Worm (Caenorhabditis elegans) whole organism, young adult: Measurements from ENCODE around the gene ima-1.

Experiments used
- B0261.1 ChIP-seq: sonication (generic microtip); optimal IDR thresholded peaks from 2 replicates; lab custom pipeline; 2016; ENCODE audit warnings: mild to moderate bottlenecking, missing genetic modification characterization, moderate library complexity, missing compliant biosample characterization
- C06A6.2 ChIP-seq: fragments of 200-800 bp; sonication (Bioruptor generic); conservative IDR thresholded peaks from 2 replicates; pipeline ENCODE4 v1.3.6; 2022; ENCODE audit warnings: missing genetic modification characterization, missing compliant biosample characterization
- F22D6.2 ChIP-seq: sonication (generic microtip); optimal IDR thresholded peaks from 2 replicates; lab custom pipeline; 2016; ENCODE audit warnings: mild to moderate bottlenecking, missing genetic modification characterization, missing compliant biosample characterization
- F49E8.2 ChIP-seq: sonication (generic microtip); optimal IDR thresholded peaks from 3 replicates; lab custom pipeline; 2017; ENCODE audit warnings: missing genetic modification characterization, mild to moderate bottlenecking, missing compliant biosample characterization, antibody characterized with exemption, moderate library complexity; ENCODE audit not compliant: insufficient read depth
- F52B5.7 ChIP-seq: sonication (generic microtip); optimal IDR thresholded peaks from 2 replicates; lab custom pipeline; 2016; ENCODE audit warnings: mild to moderate bottlenecking, missing genetic modification characterization, missing compliant biosample characterization
- F57A8.1 ChIP-seq: fragments of 200-800 bp; sonication (Bioruptor generic); optimal IDR thresholded peaks from 2 replicates; lab custom pipeline; 2018; ENCODE audit warnings: mild to moderate bottlenecking, missing genetic modification characterization, moderate library complexity, missing compliant biosample characterization
- T07F8.4 ChIP-seq: sonication (generic microtip); optimal IDR thresholded peaks from 2 replicates; lab custom pipeline; 2016; ENCODE audit warnings: mild to moderate bottlenecking, missing genetic modification characterization, moderate library complexity, missing compliant biosample characterization
- T26A5.8 ChIP-seq: sonication (generic microtip); optimal IDR thresholded peaks from 2 replicates; lab custom pipeline; 2016; ENCODE audit warnings: missing genetic modification characterization, missing compliant biosample characterization
- Y95B8A.8 ChIP-seq: fragments of 200-800 bp; sonication (Bioruptor generic); IDR thresholded peaks from 2 replicates; pipeline ENCODE4 v1.3.6; 2022; ENCODE audit warnings: missing genetic modification reagents, missing genetic modification characterization, missing compliant biosample characterization
- ZK185.1 ChIP-seq: sonication (generic microtip); optimal IDR thresholded peaks from 2 replicates; lab custom pipeline; 2016; ENCODE audit warnings: mild to moderate bottlenecking, missing genetic modification characterization, missing compliant biosample characterization; ENCODE audit not compliant: poor library complexity, severe bottlenecking
- akir-1 ChIP-seq: fragments of 200-800 bp; sonication (Bioruptor generic); optimal IDR thresholded peaks from 2 replicates; lab custom pipeline; 2018; ENCODE audit warnings: mild to moderate bottlenecking, missing genetic modification characterization, moderate library complexity, missing compliant biosample characterization
- atf-7 ChIP-seq: sonication (generic microtip); optimal IDR thresholded peaks from 2 replicates; lab custom pipeline; 2017; ENCODE audit warnings: mild to moderate bottlenecking, missing genetic modification characterization, missing compliant biosample characterization
- athp-1 ChIP-seq: sonication (generic microtip); optimal IDR thresholded peaks from 2 replicates; lab custom pipeline; 2017; ENCODE audit warnings: mild to moderate bottlenecking, missing genetic modification characterization, missing compliant biosample characterization
- attf-6 ChIP-seq: fragments of 200-800 bp; sonication (Bioruptor generic); IDR thresholded peaks from 2 replicates; pipeline ENCODE4 v1.3.6; 2022; ENCODE audit warnings: missing genetic modification reagents, missing genetic modification characterization, missing compliant biosample characterization
- cebp-1 ChIP-seq, 2 experiments: fragments of 200-800 bp in 1 of 2; sonication (Bioruptor generic) in 1 of 2; sonication (generic microtip) in 1 of 2; IDR thresholded peaks in 1 of 2; optimal IDR thresholded peaks in 1 of 2; 2 replicates each; pipeline versions ENCODE4 v1.3.6 to Lab custom; 2017 to 2022; ENCODE audit warnings: missing compliant biosample characterization in 2 of 2, missing genetic modification characterization in 2 of 2, mild to moderate bottlenecking in 1 of 2, missing genetic modification reagents in 1 of 2, moderate library complexity in 1 of 2
- ceh-40 ChIP-seq: fragments of 200-800 bp; sonication (Bioruptor generic); IDR thresholded peaks from 2 replicates; pipeline ENCODE4 v1.3.6; 2022; ENCODE audit warnings: missing genetic modification characterization, missing compliant biosample characterization
- ceh-79 ChIP-seq: sonication (generic microtip); optimal IDR thresholded peaks from 2 replicates; lab custom pipeline; 2017; ENCODE audit warnings: mild to moderate bottlenecking, missing genetic modification characterization, missing compliant biosample characterization
- ceh-91 ChIP-seq: fragments of 200-800 bp; sonication (Bioruptor generic); IDR thresholded peaks from 2 replicates; pipeline ENCODE4 v1.3.6; 2022; ENCODE audit warnings: missing genetic modification reagents, missing genetic modification characterization, missing compliant biosample characterization
- die-1 ChIP-seq: sonication (generic microtip); optimal IDR thresholded peaks from 2 replicates; lab custom pipeline; 2016; ENCODE audit warnings: missing genotype, mild to moderate bottlenecking, missing genetic modification characterization, missing compliant biosample characterization
- dox-1 ChIP-seq: fragments of 200-800 bp; sonication (Bioruptor generic); IDR thresholded peaks from 2 replicates; pipeline ENCODE4 v1.3.6; 2022; ENCODE audit warnings: missing genetic modification reagents, missing genetic modification characterization, missing compliant biosample characterization
- egl-18 ChIP-seq: fragments of 200-800 bp; sonication (Bioruptor generic); IDR thresholded peaks from 2 replicates; pipeline ENCODE4 v1.3.6; 2022; ENCODE audit warnings: missing genetic modification reagents, missing genetic modification characterization, missing compliant biosample characterization
- egl-44 ChIP-seq: fragments of 200-800 bp; sonication (Bioruptor generic); IDR thresholded peaks from 2 replicates; pipeline ENCODE4 v1.3.6; 2022; ENCODE audit warnings: missing genetic modification reagents, missing genetic modification characterization, missing compliant biosample characterization
- ets-4 ChIP-seq: fragments of 200-800 bp; sonication (Bioruptor generic); optimal IDR thresholded peaks from 2 replicates; lab custom pipeline; 2018; ENCODE audit warnings: mild to moderate bottlenecking, missing genetic modification characterization, missing compliant biosample characterization
- fkh-3 ChIP-seq: sonication (generic microtip); optimal IDR thresholded peaks from 2 replicates; lab custom pipeline; 2016; ENCODE audit warnings: mild to moderate bottlenecking, missing genetic modification characterization, missing compliant biosample characterization
- gei-17 ChIP-seq: fragments of 200-800 bp; sonication (Bioruptor generic); optimal IDR thresholded peaks from 2 replicates; lab custom pipeline; 2018; ENCODE audit warnings: mild to moderate bottlenecking, missing genetic modification characterization, missing compliant biosample characterization
- hlh-12 ChIP-seq: sonication (generic microtip); optimal IDR thresholded peaks from 2 replicates; lab custom pipeline; 2016; ENCODE audit warnings: missing genetic modification characterization, missing compliant biosample characterization
- let-607 ChIP-seq, 2 experiments: fragments of 200-800 bp in 1 of 2; sonication (Bioruptor generic) in 1 of 2; sonication (generic microtip) in 1 of 2; optimal IDR thresholded peaks; 2 replicates each; lab custom pipeline; 2016 to 2018; ENCODE audit warnings: mild to moderate bottlenecking in 2 of 2, missing compliant biosample characterization in 2 of 2, missing genetic modification characterization in 2 of 2, moderate library complexity in 2 of 2, missing genotype in 1 of 2
- lin-26 ChIP-seq: fragments of 200-800 bp; sonication (Bioruptor generic); IDR thresholded peaks from 2 replicates; pipeline ENCODE4 v1.3.6; 2022; ENCODE audit warnings: missing genetic modification reagents, missing genetic modification characterization, missing compliant biosample characterization
- lin-54 ChIP-seq: fragments of 200-800 bp; sonication (Bioruptor generic); optimal IDR thresholded peaks from 2 replicates; lab custom pipeline; 2018; ENCODE audit warnings: mild to moderate bottlenecking, missing genetic modification characterization, missing compliant biosample characterization
- lir-1 ChIP-seq: fragments of 200-800 bp; sonication (Bioruptor generic); conservative IDR thresholded peaks from 2 replicates; pipeline ENCODE4 v1.3.6; 2022; ENCODE audit warnings: missing genetic modification reagents, missing genetic modification characterization, missing compliant biosample characterization
- lsy-27 ChIP-seq: sonication (generic microtip); optimal IDR thresholded peaks from 2 replicates; lab custom pipeline; 2017; ENCODE audit warnings: missing genetic modification characterization, mild to moderate bottlenecking, missing compliant biosample characterization, antibody characterized with exemption, missing genotype, borderline replicate concordance; ENCODE audit not compliant: insufficient read depth
- madf-3 ChIP-seq: fragments of 200-800 bp; sonication (Bioruptor generic); IDR thresholded peaks from 2 replicates; pipeline ENCODE4 v1.3.6; 2022; ENCODE audit warnings: missing genetic modification reagents, missing genetic modification characterization, missing compliant biosample characterization
- madf-6 ChIP-seq: fragments of 200-800 bp; sonication (Bioruptor generic); IDR thresholded peaks from 2 replicates; pipeline ENCODE4 v1.3.6; 2022; ENCODE audit warnings: missing genetic modification reagents, missing genetic modification characterization, missing compliant biosample characterization
- madf-8 ChIP-seq: fragments of 200-800 bp; sonication (Bioruptor generic); conservative IDR thresholded peaks from 2 replicates; pipeline ENCODE4 v1.3.6; 2022; ENCODE audit warnings: missing genetic modification reagents, missing genetic modification characterization, missing compliant biosample characterization
- mel-28 ChIP-seq: sonication (generic microtip); optimal IDR thresholded peaks from 2 replicates; lab custom pipeline; 2016; ENCODE audit warnings: borderline replicate concordance, mild to moderate bottlenecking, missing genetic modification characterization, missing compliant biosample characterization
- nhr-179 ChIP-seq: sonication (generic microtip); optimal IDR thresholded peaks from 2 replicates; lab custom pipeline; 2016; ENCODE audit warnings: mild to moderate bottlenecking, missing genetic modification characterization, missing compliant biosample characterization
- nhr-90 ChIP-seq: sonication (generic microtip); optimal IDR thresholded peaks from 2 replicates; lab custom pipeline; 2016; ENCODE audit warnings: missing genotype, mild to moderate bottlenecking, missing genetic modification characterization, missing compliant biosample characterization
- pha-4 ChIP-seq: fragments of 150-350 bp; sonication (generic microtip); optimal IDR thresholded peaks from 2 replicates; lab custom pipeline; 2014; ENCODE audit warnings: missing biosample characterization, missing genetic modification reagents, missing genetic modification characterization
- repo-1 ChIP-seq: sonication (generic microtip); optimal IDR thresholded peaks from 2 replicates; lab custom pipeline; 2017; ENCODE audit warnings: mild to moderate bottlenecking, missing genetic modification characterization, missing compliant biosample characterization
- snpc-1.1 ChIP-seq: sonication (generic microtip); optimal IDR thresholded peaks from 2 replicates; lab custom pipeline; 2017; ENCODE audit warnings: missing genetic modification characterization, mild to moderate bottlenecking, missing compliant biosample characterization, antibody characterized with exemption, moderate library complexity, missing genotype, missing genetic modification reagents; ENCODE audit not compliant: insufficient read depth
- snpc-3.4 ChIP-seq: sonication (generic microtip); optimal IDR thresholded peaks from 2 replicates; lab custom pipeline; 2017; ENCODE audit warnings: missing genetic modification characterization, mild to moderate bottlenecking, missing compliant biosample characterization, antibody characterized with exemption, moderate library complexity, missing genotype, missing genetic modification reagents
- snpc-4 ChIP-seq, 5 experiments: fragments of 150-350 bp in 1 of 5; sonication (generic microtip) in 4 of 5; optimal IDR thresholded peaks; 2 replicates each; lab custom pipeline; 2014 to 2018; ENCODE audit warnings: missing genetic modification characterization in 5 of 5, missing biosample characterization in 3 of 5, antibody characterized with exemption in 2 of 5, mild to moderate bottlenecking in 2 of 5, missing compliant biosample characterization in 2 of 5, missing genotype in 2 of 5, moderate library complexity in 2 of 5, missing genetic modification reagents in 1 of 5
- zfh-2 ChIP-seq: fragments of 200-800 bp; sonication (Bioruptor generic); conservative IDR thresholded peaks from 2 replicates; pipeline ENCODE4 v1.3.6; 2022; ENCODE audit warnings: missing genetic modification reagents, missing genetic modification characterization, missing compliant biosample characterization
- ztf-18 ChIP-seq: sonication (generic microtip); optimal IDR thresholded peaks from 2 replicates; lab custom pipeline; 2016; ENCODE audit warnings: missing genotype, mild to moderate bottlenecking, missing genetic modification characterization, missing compliant biosample characterization
- ztf-28 ChIP-seq: fragments of 200-800 bp; sonication (Bioruptor generic); IDR thresholded peaks from 2 replicates; pipeline ENCODE4 v1.3.6; 2022; ENCODE audit warnings: missing genetic modification reagents, missing genetic modification characterization, missing compliant biosample characterization
- ztf-3 ChIP-seq: fragments of 200-800 bp; sonication (Bioruptor generic); optimal IDR thresholded peaks from 2 replicates; lab custom pipeline; 2018; ENCODE audit warnings: mild to moderate bottlenecking, missing genetic modification characterization, missing compliant biosample characterization

ima-1 gene

DNA sequence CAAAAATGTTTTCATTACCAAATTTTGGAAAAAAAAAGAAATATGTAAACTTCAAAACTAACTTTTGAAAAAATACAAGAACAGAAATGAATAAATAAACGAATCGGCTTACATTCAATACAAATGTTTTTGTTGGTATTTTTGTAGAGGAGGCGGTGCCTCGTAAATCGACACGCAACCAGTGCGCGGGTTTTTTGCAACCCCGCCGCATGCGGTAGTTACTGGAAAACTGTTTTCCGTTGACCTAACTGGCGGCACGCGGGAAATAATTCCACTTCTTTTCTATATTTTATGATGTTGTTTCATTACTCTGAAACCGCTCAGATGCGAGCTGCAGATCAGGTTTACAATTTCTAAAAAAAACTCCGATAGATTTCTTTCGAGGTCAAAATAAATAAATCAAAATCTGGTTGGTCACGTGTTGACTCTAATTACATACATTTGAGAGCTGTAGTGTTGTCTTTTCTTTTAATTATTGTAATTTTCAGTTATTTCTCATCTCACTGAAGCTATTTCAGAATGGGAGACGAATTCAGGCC lies at the start of gene ima-1, which contains the start of gene dvc-1:
ima-1 (plus strand) TSS at position 489 of the 539 bp plus-strand sequence.
dvc-1 (minus strand) TSS at position 145 of the 539 bp plus-strand sequence.
- no peak for TF ChIP-seq F52B5.7 (tag; lab: Kevin White, UChicago)
- TF ChIP-seq snpc-4 (GFP tag; optimal IDR thresholded peaks at IDR 0.05; lab: Kevin White, UChicago), result peak; percentile 45
- peak; percentile 38 to 79 (median 64) for TF ChIP-seq snpc-4 (tag; optimal IDR thresholded peaks at IDR 0.05; lab: Kevin White, UChicago)
- no peak for TF ChIP-seq ztf-3 (GFP tag; lab: Kevin White, UChicago)
- no peak for TF ChIP-seq egl-18
- no peak for TF ChIP-seq akir-1 (GFP tag; lab: Kevin White, UChicago)
- TF ChIP-seq attf-6 (GFP tag; lab: Robert Waterston, UW), result peak; percentile 51; the same call in 1 of the 2 replicates
- TF ChIP-seq ztf-18, result peak; percentile 67
- no peak for TF ChIP-seq gei-17 (GFP tag; lab: Kevin White, UChicago)
- peak; percentile 84 for TF ChIP-seq lin-54 (GFP tag; lab: Kevin White, UChicago)
- 0 out of 2 replicates have a peak, but pooled peaks have one; percentile 43 for TF ChIP-seq ztf-28
- peak; percentile 66 for TF ChIP-seq F49E8.2
- peak; percentile 76 for TF ChIP-seq snpc-3.4
- no peak for TF ChIP-seq let-607 (tag; optimal IDR thresholded peaks at IDR 0.05; lab: Kevin White, UChicago)
- peak; percentile 80 for TF ChIP-seq athp-1 (tag; lab: Kevin White, UChicago)
- no peak for TF ChIP-seq repo-1 (tag; lab: Kevin White, UChicago)
- no peak for TF ChIP-seq fkh-3 (tag; lab: Kevin White, UChicago)
- TF ChIP-seq T26A5.8 (tag; lab: Kevin White, UChicago), result no peak
- no peak for TF ChIP-seq mel-28 (tag; lab: Kevin White, UChicago)
- no peak for TF ChIP-seq zfh-2 (GFP tag; lab: Robert Waterston, UW)
- TF ChIP-seq snpc-1.1 (tag; lab: Kevin White, UChicago), result peak; percentile 37
- TF ChIP-seq hlh-12 (tag; lab: Kevin White, UChicago), result no peak
- no peak for TF ChIP-seq lsy-27
- TF ChIP-seq C06A6.2 (GFP tag; lab: Robert Waterston, UW), result no peak
- peak; percentile 98 for TF ChIP-seq madf-6 (GFP tag; lab: Robert Waterston, UW)
- no peak for TF ChIP-seq ets-4 (GFP tag; lab: Kevin White, UChicago)
- TF ChIP-seq F57A8.1 (GFP tag; lab: Kevin White, UChicago), result no peak
- TF ChIP-seq T07F8.4 (tag; lab: Kevin White, UChicago), result no peak
- no peak for TF ChIP-seq nhr-179
- 0 out of 2 replicates have a peak, but pooled peaks have one; percentile 41 for TF ChIP-seq ceh-40
- TF ChIP-seq lin-26 (GFP tag; lab: Robert Waterston, UW), result peak; percentile 78
- no peak for TF ChIP-seq ceh-79 (tag; lab: Kevin White, UChicago)
- no peak for TF ChIP-seq atf-7 (tag; lab: Kevin White, UChicago)
- TF ChIP-seq ZK185.1 (tag; lab: Kevin White, UChicago), result no peak
- TF ChIP-seq lir-1, result no peak
- TF ChIP-seq egl-44 (GFP tag; lab: Robert Waterston, UW), result no peak
- TF ChIP-seq B0261.1 (tag; lab: Kevin White, UChicago), result no peak
- no peak for TF ChIP-seq F22D6.2 (tag; lab: Kevin White, UChicago)
- TF ChIP-seq madf-8 (GFP tag; lab: Robert Waterston, UW), result peak; percentile 93
- peak; percentile 95 for TF ChIP-seq dox-1 (GFP tag; lab: Robert Waterston, UW)
- TF ChIP-seq nhr-90, result no peak
- TF ChIP-seq Y95B8A.8, result peak; percentile 81
- no peak for TF ChIP-seq cebp-1 (GFP tag; IDR thresholded peaks at IDR 0.05; lab: Robert Waterston, UW)
- no peak for TF ChIP-seq cebp-1 (tag; optimal IDR thresholded peaks at IDR 0.05; lab: Kevin White, UChicago)
- TF ChIP-seq madf-3 (GFP tag; lab: Robert Waterston, UW), result peak; percentile 92
- TF ChIP-seq pha-4 (tag; lab: Kevin White, UChicago), result no peak
- peak; percentile 72 for TF ChIP-seq die-1 (tag; lab: Kevin White, UChicago)
- TF ChIP-seq ceh-91 (GFP tag; lab: Robert Waterston, UW), result peak; percentile 94
